Fruit fly (Drosophila melanogaster) whole organism: ENCODE data around the gene CG2150.

Experiments
- CG8478 ChIP-seq: fragments of >200 bp; optimal IDR thresholded peaks from 2 replicates; lab custom pipeline; 2018; ENCODE audit warnings: inconsistent platforms
- Dll ChIP-seq: fragments of >200 bp; optimal IDR thresholded peaks from 2 replicates; lab custom pipeline; 2017
- EcR ChIP-seq, 2 experiments: fragments of >200 bp; optimal IDR thresholded peaks; 2 replicates each; lab custom pipeline; 2017; ENCODE audit warnings: missing biosample characterization in 2 of 2, missing genetic modification characterization in 2 of 2, missing genetic modification reagents in 2 of 2
- pan ChIP-seq: fragments of >200 bp; optimal IDR thresholded peaks from 2 replicates; lab custom pipeline; 2017
- psq ChIP-seq: fragments of >200 bp; optimal IDR thresholded peaks from 2 replicates; lab custom pipeline; 2017
- usp ChIP-seq: fragments of >200 bp; optimal IDR thresholded peaks from 2 replicates; lab custom pipeline; 2017; ENCODE audit warnings: missing biosample characterization, missing genetic modification characterization, mixed read lengths

- no peak for TF ChIP-seq psq
- TF ChIP-seq EcR (GFP tag; optimal IDR thresholded peaks at IDR 0.05; lab: Kevin White, UChicago) = no peak
- TF ChIP-seq CG8478 (lab: Kevin White, UChicago) = no peak
- TF ChIP-seq usp (GFP tag; lab: Kevin White, UChicago) = no peak
- peak; percentile 32 for TF ChIP-seq Dll
- no peak for TF ChIP-seq pan (lab: Kevin White, UChicago)
Measured at dm6 chr3R:31725486-31726227, 38.9 kb downstream of the CG2150 start.
